Worm (Caenorhabditis elegans): Measurements from ENCODE around the gene CD4.11.

ce11 chrV:5610186-5610585 lies 25.3 kb downstream of the CD4.11 start:
- TF ChIP-seq B0035.1 (tag; optimal IDR thresholded peaks at IDR 0.05) (no peak), F49E8.2 (tag; optimal IDR thresholded peaks at IDR 0.05; ENCODE audit: insufficient read depth) (no peak)
